Fruit fly (Drosophila melanogaster) whole organism, wandering third instar larva: Measurements from ENCODE around the gene CG32369.

Source experiments
- Abd-B ChIP-seq: fragments of >200 bp; optimal IDR thresholded peaks from 2 replicates; lab custom pipeline; 2017; ENCODE audit warnings: missing biosample characterization, missing genetic modification characterization
- CG32264 ChIP-seq: fragments of 200-800 bp; sonication (Bioruptor generic); optimal IDR thresholded peaks from 2 replicates; lab custom pipeline; 2016; ENCODE audit warnings: missing biosample characterization, missing genetic modification characterization
- CG9705 ChIP-seq: fragments of 200-800 bp; sonication (Bioruptor generic); optimal IDR thresholded peaks from 2 replicates; lab custom pipeline; 2018; ENCODE audit warnings: missing biosample characterization, mild to moderate bottlenecking, missing genetic modification characterization
- CrebA ChIP-seq: fragments of 200-800 bp; sonication (Bioruptor generic); optimal IDR thresholded peaks from 2 replicates; lab custom pipeline; 2016; ENCODE audit warnings: missing biosample characterization, mild to moderate bottlenecking, missing genetic modification characterization, borderline replicate concordance
- Dif ChIP-seq: fragments of 200-275, 200-300 bp; sonication (Bioruptor generic); optimal IDR thresholded peaks from 2 replicates; lab custom pipeline; 2018; ENCODE audit warnings: missing biosample characterization, missing genetic modification characterization; ENCODE audit not compliant: partially characterized antibody
- GATAd ChIP-seq: sonication (Bioruptor generic); optimal IDR thresholded peaks from 2 replicates; lab custom pipeline; 2016; ENCODE audit warnings: missing biosample characterization, missing genetic modification characterization
- HLH106 ChIP-seq: fragments of 200-800 bp; optimal IDR thresholded peaks from 3 replicates; lab custom pipeline; 2019; ENCODE audit warnings: missing biosample characterization, mild to moderate bottlenecking, missing genetic modification characterization, moderate library complexity
- Hnf4 ChIP-seq: fragments of 200-800 bp; sonication (Bioruptor generic); optimal IDR thresholded peaks from 2 replicates; lab custom pipeline; 2016; ENCODE audit warnings: missing biosample characterization, mild to moderate bottlenecking, missing genetic modification characterization
- Hr78 ChIP-seq: fragments of >200 bp; optimal IDR thresholded peaks from 2 replicates; lab custom pipeline; 2017; ENCODE audit warnings: missing biosample characterization, missing genetic modification characterization
- Hr83 ChIP-seq: fragments of 200-300 bp; sonication (Bioruptor generic); optimal IDR thresholded peaks from 2 replicates; lab custom pipeline; 2016; ENCODE audit warnings: missing biosample characterization, mild to moderate bottlenecking, missing genetic modification characterization, moderate library complexity; ENCODE audit not compliant: poor library complexity, severe bottlenecking
- Jra ChIP-seq: sonication (Bioruptor generic); optimal IDR thresholded peaks from 2 replicates; lab custom pipeline; 2016; ENCODE audit warnings: missing biosample characterization, missing genetic modification characterization
- Mio ChIP-seq: sonication (Bioruptor generic); optimal IDR thresholded peaks from 2 replicates; lab custom pipeline; 2016; ENCODE audit warnings: missing biosample characterization, missing genetic modification characterization
- Myc ChIP-seq: fragments of >200 bp; optimal IDR thresholded peaks from 2 replicates; lab custom pipeline; 2017
- N ChIP-seq: fragments of >200 bp; optimal IDR thresholded peaks from 2 replicates; lab custom pipeline; 2018; ENCODE audit warnings: missing biosample characterization, missing external identifiers, missing genetic modification characterization
- OdsH ChIP-seq: fragments of 200-800 bp; sonication (Bioruptor generic); optimal IDR thresholded peaks from 2 replicates; lab custom pipeline; 2016; ENCODE audit warnings: missing biosample characterization, mild to moderate bottlenecking, missing genetic modification characterization
- Rel ChIP-seq, 2 experiments: fragments of 200-800 bp; sonication (Bioruptor generic) in 1 of 2; optimal IDR thresholded peaks; 2 replicates in 1 of 2; 3 replicates in 1 of 2; lab custom pipeline; 2016 to 2019; ENCODE audit warnings: mild to moderate bottlenecking in 2 of 2, missing biosample characterization in 2 of 2, missing genetic modification characterization in 2 of 2, moderate library complexity in 1 of 2
- Sp1 ChIP-seq: fragments of 200-800 bp; sonication (Bioruptor generic); optimal IDR thresholded peaks from 3 replicates; lab custom pipeline; 2019; ENCODE audit warnings: missing biosample characterization, mild to moderate bottlenecking, missing genetic modification characterization, moderate library complexity
- Vsx2 ChIP-seq: fragments of 200-300, 225-300 bp; sonication (Bioruptor generic); optimal IDR thresholded peaks from 2 replicates; lab custom pipeline; 2018; ENCODE audit warnings: missing biosample characterization, missing genetic modification characterization; ENCODE audit not compliant: partially characterized antibody
- br ChIP-seq: fragments of 200-800 bp; sonication (Bioruptor generic); optimal IDR thresholded peaks from 2 replicates; lab custom pipeline; 2016; ENCODE audit warnings: missing biosample characterization, missing genetic modification characterization
- brk ChIP-seq: fragments of 200-800 bp; sonication (Bioruptor generic); optimal IDR thresholded peaks from 2 replicates; lab custom pipeline; 2016; ENCODE audit warnings: missing biosample characterization, mild to moderate bottlenecking, missing genetic modification characterization
- dmrt93B ChIP-seq: fragments of 200-800 bp; sonication (Bioruptor generic); optimal IDR thresholded peaks from 2 replicates; lab custom pipeline; 2018; ENCODE audit warnings: missing biosample characterization, mild to moderate bottlenecking, missing genetic modification characterization
- dsf ChIP-seq: sonication (Bioruptor generic); optimal IDR thresholded peaks from 2 replicates; lab custom pipeline; 2016; ENCODE audit warnings: missing biosample characterization, missing genetic modification characterization, borderline replicate concordance
- foxo ChIP-seq, 2 experiments: fragments of 200-800 bp; sonication (Bioruptor generic); optimal IDR thresholded peaks; 2 replicates in 1 of 2; 3 replicates in 1 of 2; lab custom pipeline; 2016 to 2017; ENCODE audit warnings: missing biosample characterization in 2 of 2, missing genetic modification characterization in 2 of 2
- fru ChIP-seq: fragments of 200-800 bp; sonication (Bioruptor generic); optimal IDR thresholded peaks from 3 replicates; lab custom pipeline; 2016; ENCODE audit warnings: missing biosample characterization, mild to moderate bottlenecking, missing genetic modification characterization
- lola ChIP-seq: fragments of >200 bp; optimal IDR thresholded peaks from 2 replicates; lab custom pipeline; 2017; ENCODE audit warnings: missing biosample characterization, missing genetic modification characterization
- pan ChIP-seq: fragments of >200 bp; optimal IDR thresholded peaks from 2 replicates; lab custom pipeline; 2017
- psq ChIP-seq: fragments of 200-800 bp; sonication (Bioruptor generic); optimal IDR thresholded peaks from 3 replicates; lab custom pipeline; 2017; ENCODE audit warnings: missing biosample characterization, mild to moderate bottlenecking, missing genetic modification characterization, moderate library complexity
- rgr ChIP-seq: fragments of 200-800 bp; sonication (Bioruptor generic); optimal IDR thresholded peaks from 3 replicates; lab custom pipeline; 2016; ENCODE audit warnings: missing biosample characterization, mild to moderate bottlenecking, missing genetic modification characterization
- sage ChIP-seq: fragments of 200-800 bp; sonication (Bioruptor generic); optimal IDR thresholded peaks from 2 replicates; lab custom pipeline; 2016; ENCODE audit warnings: missing biosample characterization, mild to moderate bottlenecking, missing genetic modification characterization
- sv ChIP-seq: fragments of 200-800 bp; sonication (Bioruptor generic); optimal IDR thresholded peaks from 3 replicates; lab custom pipeline; 2016; ENCODE audit warnings: missing biosample characterization, missing genetic modification characterization
- usp ChIP-seq: fragments of >200 bp; optimal IDR thresholded peaks from 2 replicates; lab custom pipeline; 2017; ENCODE audit warnings: missing biosample characterization, missing genetic modification characterization

The CG32369 gene

DNA sequence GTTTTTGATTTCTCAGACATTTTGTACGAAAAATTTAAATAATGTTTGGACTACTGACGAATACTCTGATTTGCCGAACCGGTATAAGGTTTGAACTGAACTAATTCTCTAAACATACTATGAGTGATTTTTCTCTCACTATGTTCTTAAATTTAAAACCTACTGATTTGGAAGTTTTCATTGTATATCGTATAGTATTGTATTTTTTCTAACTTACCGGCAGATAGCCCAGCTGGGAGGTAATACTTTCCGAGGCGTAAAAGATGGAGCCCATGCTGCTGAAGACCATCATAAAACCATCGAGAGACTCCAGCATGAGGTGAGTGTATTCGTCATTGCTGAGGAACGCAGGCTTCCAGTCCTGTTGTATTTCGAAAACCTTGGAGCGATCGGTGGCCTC lies 41.4 kb downstream of the CG32369 start, which contains the start of gene CG32371:
Gene CG32371, minus strand, starts transcription at position 101 of the 400 bp plus-strand sequence.
- TF ChIP-seq CG9705 (GFP tag; lab: Kevin White, UChicago), result no peak
- TF ChIP-seq Vsx2, result no peak
- no peak for TF ChIP-seq Hnf4 (GFP tag; lab: Kevin White, UChicago)
- no peak for TF ChIP-seq Myc (lab: Kevin White, UChicago)
- no peak for TF ChIP-seq dmrt93B (GFP tag; lab: Kevin White, UChicago)
- TF ChIP-seq Sp1 (GFP tag; lab: Kevin White, UChicago), result no peak
- TF ChIP-seq Rel (GFP tag; optimal IDR thresholded peaks at IDR 0.05; lab: Kevin White, UChicago), result no peak
- TF ChIP-seq Rel (tag; optimal IDR thresholded peaks at IDR 0.05; lab: Kevin White, UChicago), result no peak
- no peak for TF ChIP-seq HLH106
- no peak for TF ChIP-seq sage (GFP tag; lab: Kevin White, UChicago)
- no peak for TF ChIP-seq usp (GFP tag; lab: Kevin White, UChicago)
- no peak for TF ChIP-seq Hr78 (GFP tag; lab: Kevin White, UChicago)
- TF ChIP-seq foxo (GFP tag; optimal IDR thresholded peaks at IDR 0.05; lab: Kevin White, UChicago), result no peak
- TF ChIP-seq OdsH (GFP tag; lab: Kevin White, UChicago), result no peak
- TF ChIP-seq N, result no peak
- TF ChIP-seq sv (GFP tag; lab: Kevin White, UChicago), result no peak
- no peak for TF ChIP-seq pan (lab: Kevin White, UChicago)
- TF ChIP-seq Abd-B, result no peak

DNA sequence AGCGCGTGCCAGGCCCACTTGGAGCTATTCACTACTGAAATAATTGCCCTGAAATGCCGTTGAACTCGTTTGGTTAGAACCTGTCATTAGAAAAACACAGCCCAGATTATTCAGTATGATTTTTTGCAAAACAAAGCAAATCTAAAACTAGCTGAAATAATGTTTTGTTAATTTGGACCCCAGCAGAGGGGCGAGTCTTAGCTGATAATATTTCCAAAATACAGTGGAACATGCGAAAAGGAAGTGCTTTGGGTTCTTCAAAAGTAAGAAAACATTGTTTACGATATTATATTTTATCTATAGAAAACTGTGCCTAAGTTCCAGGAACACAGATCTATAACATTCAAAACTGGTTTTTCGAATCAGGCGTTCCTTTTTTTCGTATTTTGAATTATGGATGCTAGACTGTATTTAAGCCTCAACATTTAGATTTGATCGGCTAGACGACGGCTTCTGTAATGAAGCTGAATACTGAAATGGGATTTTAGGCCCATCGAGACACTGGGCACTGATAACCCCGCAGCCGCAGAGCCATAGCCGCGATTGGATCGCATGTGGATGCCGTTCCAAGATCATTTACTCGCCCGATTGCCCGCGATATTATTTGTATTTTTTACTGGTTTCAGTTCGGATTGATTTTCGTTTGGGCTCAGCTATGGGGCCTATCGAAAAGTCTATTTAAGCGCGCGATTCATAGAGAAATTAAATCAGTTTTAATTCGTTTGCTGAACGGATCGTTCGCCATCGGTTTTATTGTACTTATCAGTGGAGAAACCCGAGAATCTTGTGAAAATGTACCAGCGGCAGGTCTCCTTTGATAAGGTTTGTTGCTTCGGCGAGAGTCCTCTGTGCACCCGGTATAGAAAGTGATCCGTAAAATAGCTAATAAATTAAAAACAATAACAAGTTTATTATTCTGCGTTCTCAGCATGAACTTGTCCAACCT lies 49.5 kb downstream of the CG32369 start, which contains the start of gene Hn:
Gene Hn, plus strand, starts transcription at position 619 of the 946 bp plus-strand sequence.
- no peak for TF ChIP-seq Mio (GFP tag; lab: Kevin White, UChicago)
- no peak for TF ChIP-seq rgr (GFP tag; lab: Kevin White, UChicago)
- TF ChIP-seq HLH106, result no peak
- no peak for TF ChIP-seq dmrt93B (GFP tag; lab: Kevin White, UChicago)
- TF ChIP-seq CG9705 (GFP tag; lab: Kevin White, UChicago), result no peak
- TF ChIP-seq Rel (GFP tag; optimal IDR thresholded peaks at IDR 0.05; lab: Kevin White, UChicago), result no peak
- TF ChIP-seq Rel (tag; optimal IDR thresholded peaks at IDR 0.05; lab: Kevin White, UChicago), result peak; percentile 74
- no peak for TF ChIP-seq Dif (GFP tag; lab: Kevin White, UChicago)
- TF ChIP-seq Hr83 (GFP tag; lab: Kevin White, UChicago), result no peak
- no peak for TF ChIP-seq GATAd (GFP tag; lab: Kevin White, UChicago)
- TF ChIP-seq br (GFP tag; lab: Kevin White, UChicago), result peak; percentile 47

DNA sequence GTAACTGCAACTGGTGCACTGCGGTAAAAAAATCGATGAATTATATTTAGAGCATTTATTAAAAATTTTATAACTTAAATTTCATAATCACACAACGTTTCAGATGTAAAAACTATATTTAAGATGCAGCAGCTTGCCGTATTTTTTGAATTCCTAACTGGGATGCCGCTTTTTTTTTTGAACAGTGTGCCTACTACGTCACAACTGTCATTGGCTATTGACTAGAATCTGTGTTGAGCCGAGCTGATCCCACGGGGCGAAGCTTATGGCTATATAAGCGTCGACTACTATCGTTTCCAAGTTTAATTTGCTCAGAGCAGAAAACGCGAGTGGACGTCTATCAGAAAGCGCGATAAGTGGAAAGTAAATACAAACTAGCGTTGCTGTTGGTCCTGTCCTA lies 55.5 kb downstream of the CG32369 start, which contains the start of gene CG7409:
Gene CG7409, plus strand, starts transcription at position 301 of the 400 bp plus-strand sequence.
- no peak for TF ChIP-seq Hr83 (GFP tag; lab: Kevin White, UChicago)
- TF ChIP-seq brk (GFP tag; lab: Kevin White, UChicago), result no peak
- no peak for TF ChIP-seq CrebA (GFP tag; lab: Kevin White, UChicago)
- no peak for TF ChIP-seq Dif (GFP tag; lab: Kevin White, UChicago)
- TF ChIP-seq CG32264 (GFP tag; lab: Kevin White, UChicago), result no peak
- no peak for TF ChIP-seq Hr78 (GFP tag; lab: Kevin White, UChicago)
- no peak for TF ChIP-seq fru (GFP tag; lab: Kevin White, UChicago)
- no peak for TF ChIP-seq Rel (GFP tag; optimal IDR thresholded peaks at IDR 0.05; lab: Kevin White, UChicago)
- TF ChIP-seq Rel (tag; optimal IDR thresholded peaks at IDR 0.05; lab: Kevin White, UChicago), result no peak
- no peak for TF ChIP-seq br (GFP tag; lab: Kevin White, UChicago)
- no peak for TF ChIP-seq dmrt93B (GFP tag; lab: Kevin White, UChicago)
- TF ChIP-seq pan (lab: Kevin White, UChicago), result no peak
- TF ChIP-seq Mio (GFP tag; lab: Kevin White, UChicago), result no peak
- no peak for TF ChIP-seq psq
- no peak for TF ChIP-seq dsf (GFP tag; lab: Kevin White, UChicago)
- TF ChIP-seq CG9705 (GFP tag; lab: Kevin White, UChicago), result no peak
- TF ChIP-seq lola (GFP tag; lab: Kevin White, UChicago), result no peak
- no peak for TF ChIP-seq Jra (GFP tag; lab: Kevin White, UChicago)
- TF ChIP-seq GATAd (GFP tag; lab: Kevin White, UChicago), result no peak
